Worm (Caenorhabditis elegans) whole organism, L4 larva: ENCODE measurements around the gene unc-96.
A peak's percentile ranks its signal among the peaks of the same experiment; 100 is the strongest.

Source experiments
- F26F4.8 ChIP-seq: fragments of 200-800 bp; sonication (Bioruptor generic); conservative IDR thresholded peaks from 2 replicates; pipeline ENCODE4 v1.3.6; 2022; ENCODE audit warnings: missing genetic modification characterization, missing compliant biosample characterization
- F49E8.2 ChIP-seq: sonication (generic microtip); optimal IDR thresholded peaks from 2 replicates; lab custom pipeline; 2016; ENCODE audit warnings: missing compliant biosample characterization, mild to moderate bottlenecking, missing genetic modification characterization, borderline replicate concordance
- R02D3.7 ChIP-seq: fragments of 150-350 bp; sonication (generic microtip); optimal IDR thresholded peaks from 3 replicates; lab custom pipeline; 2014; ENCODE audit warnings: missing biosample characterization, missing genetic modification characterization
- T20F7.1 ChIP-seq: fragments of 200-800 bp; sonication (Bioruptor generic); optimal IDR thresholded peaks from 2 replicates; lab custom pipeline; 2018; ENCODE audit warnings: mild to moderate bottlenecking, missing genetic modification characterization, missing compliant biosample characterization
- T26A8.4 ChIP-seq: fragments of 200-800 bp; sonication (Bioruptor generic); IDR thresholded peaks from 2 replicates; pipeline ENCODE4 v1.3.6; 2022; ENCODE audit warnings: missing genetic modification characterization, missing compliant biosample characterization
- ZK546.5 ChIP-seq, 2 experiments: sonication (generic microtip); optimal IDR thresholded peaks; 2 replicates each; lab custom pipeline; 2017; ENCODE audit warnings: missing biosample characterization in 2 of 2, missing genetic modification characterization in 2 of 2
- arid-1 ChIP-seq: fragments of 200-800 bp; sonication (Bioruptor generic); conservative IDR thresholded peaks from 2 replicates; pipeline ENCODE4 v1.3.6; 2022; ENCODE audit warnings: missing genetic modification reagents, missing genetic modification characterization, missing compliant biosample characterization
- attf-4 ChIP-seq: sonication (generic microtip); optimal IDR thresholded peaks from 3 replicates; lab custom pipeline; 2017; ENCODE audit warnings: missing biosample characterization, missing genetic modification characterization
- ceh-20 ChIP-seq: fragments of 200-800 bp; sonication (Bioruptor generic); IDR thresholded peaks from 2 replicates; pipeline ENCODE4 v1.3.6; 2022; ENCODE audit warnings: missing genetic modification reagents, missing genetic modification characterization, missing compliant biosample characterization
- ceh-32 ChIP-seq: sonication (generic microtip); optimal IDR thresholded peaks from 2 replicates; lab custom pipeline; 2016; ENCODE audit warnings: mild to moderate bottlenecking, missing genetic modification characterization, missing compliant biosample characterization; ENCODE audit not compliant: poor library complexity
- ceh-82 ChIP-seq: sonication (generic microtip); optimal IDR thresholded peaks from 2 replicates; lab custom pipeline; 2017; ENCODE audit warnings: missing biosample characterization, missing genetic modification characterization
- ces-1 ChIP-seq: fragments of 150-350 bp; sonication (generic microtip); optimal IDR thresholded peaks from 4 replicates; lab custom pipeline; 2014; ENCODE audit warnings: missing biosample characterization, missing genetic modification reagents, missing genetic modification characterization
- cey-2 ChIP-seq: sonication (generic microtip); optimal IDR thresholded peaks from 3 replicates; lab custom pipeline; 2017; ENCODE audit warnings: missing genetic modification characterization, mild to moderate bottlenecking, missing compliant biosample characterization, antibody characterized with exemption, borderline replicate concordance; ENCODE audit not compliant: insufficient read depth
- ctbp-1 ChIP-seq: fragments of 200-800 bp; sonication (Bioruptor generic); IDR thresholded peaks from 2 replicates; pipeline ENCODE4 v1.3.6; 2022; ENCODE audit warnings: missing genetic modification reagents, missing genetic modification characterization, missing compliant biosample characterization
- daf-16 ChIP-seq, 3 experiments: sonication (generic microtip); optimal IDR thresholded peaks; 2 replicates each; lab custom pipeline; 2016 to 2017; ENCODE audit warnings: missing genetic modification characterization in 3 of 3, missing genetic modification reagents in 3 of 3, mild to moderate bottlenecking in 2 of 3, missing compliant biosample characterization in 2 of 3, missing biosample characterization in 1 of 3, moderate library complexity in 1 of 3
- daf-8 ChIP-seq: fragments of 200-800 bp; sonication (Bioruptor generic); IDR thresholded peaks from 2 replicates; pipeline ENCODE4 v1.3.6; 2022; ENCODE audit warnings: missing genetic modification characterization, missing compliant biosample characterization
- dpl-1 ChIP-seq: fragments of 150-350 bp; optimal IDR thresholded peaks from 2 replicates; lab custom pipeline; 2014; ENCODE audit warnings: missing biosample characterization, missing genetic modification reagents, missing genetic modification characterization
- dve-1 ChIP-seq: sonication (generic microtip); optimal IDR thresholded peaks from 2 replicates; lab custom pipeline; 2017; ENCODE audit warnings: antibody characterized with exemption, mild to moderate bottlenecking, missing genetic modification characterization, missing compliant biosample characterization; ENCODE audit not compliant: insufficient read depth
- egl-43 ChIP-seq: fragments of 200-800 bp; sonication (Bioruptor generic); IDR thresholded peaks from 2 replicates; pipeline ENCODE4 v1.3.6; 2022; ENCODE audit warnings: missing genetic modification reagents, missing genetic modification characterization, missing compliant biosample characterization
- gei-8 ChIP-seq: fragments of 200-800 bp; sonication (Bioruptor generic); optimal IDR thresholded peaks from 2 replicates; lab custom pipeline; 2018; ENCODE audit warnings: mild to moderate bottlenecking, missing genetic modification characterization, missing compliant biosample characterization
- hif-1 ChIP-seq, 2 experiments: sonication (generic microtip); optimal IDR thresholded peaks; 2 replicates each; lab custom pipeline; 2016 to 2017; ENCODE audit warnings: missing compliant biosample characterization in 2 of 2, missing genetic modification characterization in 2 of 2, missing genetic modification reagents in 2 of 2, missing genotype in 2 of 2, mild to moderate bottlenecking in 1 of 2
- hlh-30 ChIP-seq: sonication (generic microtip); optimal IDR thresholded peaks from 2 replicates; lab custom pipeline; 2017; ENCODE audit warnings: antibody characterized with exemption, mild to moderate bottlenecking, missing genetic modification characterization, missing compliant biosample characterization; ENCODE audit not compliant: insufficient read depth
- hmg-1.1 ChIP-seq: fragments of 200-800 bp; sonication (Bioruptor generic); IDR thresholded peaks from 2 replicates; pipeline ENCODE4 v1.3.6; 2022; ENCODE audit warnings: missing genetic modification reagents, missing genetic modification characterization, missing compliant biosample characterization
- jun-1 ChIP-seq: fragments of 150-350 bp; optimal IDR thresholded peaks from 2 replicates; lab custom pipeline; 2014; ENCODE audit warnings: missing biosample characterization, missing genetic modification reagents, missing genetic modification characterization
- lin-15B ChIP-seq: fragments of 150-350 bp; sonication (generic microtip); optimal IDR thresholded peaks from 3 replicates; lab custom pipeline; 2014; ENCODE audit warnings: missing biosample characterization, missing genetic modification characterization
- lir-3 ChIP-seq: sonication (generic microtip); optimal IDR thresholded peaks from 2 replicates; lab custom pipeline; 2016; ENCODE audit warnings: mild to moderate bottlenecking, missing genetic modification characterization, missing compliant biosample characterization
- lsy-2 ChIP-seq, 2 experiments: fragments of 150-350 bp in 1 of 2; sonication (generic microtip) in 1 of 2; optimal IDR thresholded peaks; 2 replicates each; lab custom pipeline; 2014 to 2017; ENCODE audit warnings: missing biosample characterization in 2 of 2, missing genetic modification characterization in 2 of 2
- madf-9 ChIP-seq: fragments of 200-800 bp; sonication (Bioruptor generic); conservative IDR thresholded peaks from 2 replicates; pipeline ENCODE4 v1.3.6; 2022; ENCODE audit warnings: missing genetic modification reagents, missing genetic modification characterization, missing compliant biosample characterization
- mdl-1 ChIP-seq, 2 experiments: fragments of 150-350 bp in 1 of 2; sonication (generic microtip) in 1 of 2; optimal IDR thresholded peaks; 2 replicates each; lab custom pipeline; 2014 to 2017; ENCODE audit warnings: missing biosample characterization in 2 of 2, missing genetic modification characterization in 2 of 2
- mdt-29 ChIP-seq: fragments of 200-800 bp; sonication (Bioruptor generic); IDR thresholded peaks from 2 replicates; pipeline ENCODE4 v1.3.6; 2022; ENCODE audit warnings: missing genetic modification reagents, missing genetic modification characterization, missing compliant biosample characterization
- mep-1 ChIP-seq: fragments of 150-350 bp; sonication (generic microtip); optimal IDR thresholded peaks from 3 replicates; lab custom pipeline; 2014; ENCODE audit warnings: missing biosample characterization, missing genetic modification characterization
- mes-2 ChIP-seq: sonication (generic microtip); optimal IDR thresholded peaks from 2 replicates; lab custom pipeline; 2016; ENCODE audit warnings: missing genotype, mild to moderate bottlenecking, missing genetic modification characterization, missing compliant biosample characterization; ENCODE audit not compliant: poor library complexity, severe bottlenecking
- mxl-2 ChIP-seq: fragments of 200-800 bp; sonication (Bioruptor generic); conservative IDR thresholded peaks from 2 replicates; pipeline ENCODE4 v1.3.6; 2022; ENCODE audit warnings: missing genetic modification reagents, missing genetic modification characterization, missing compliant biosample characterization
- nhr-102 ChIP-seq: sonication (generic microtip); optimal IDR thresholded peaks from 2 replicates; lab custom pipeline; 2016; ENCODE audit warnings: mild to moderate bottlenecking, missing genetic modification characterization, moderate library complexity, missing compliant biosample characterization
- nhr-28 ChIP-seq: fragments of 150-350 bp; optimal IDR thresholded peaks from 2 replicates; lab custom pipeline; 2014; ENCODE audit warnings: missing biosample characterization, missing genetic modification characterization
- nhr-6 ChIP-seq: fragments of 150-350 bp; optimal IDR thresholded peaks from 2 replicates; lab custom pipeline; 2014; ENCODE audit warnings: missing biosample characterization, missing genetic modification characterization
- nhr-76 ChIP-seq: fragments of 150-350 bp; optimal IDR thresholded peaks from 2 replicates; lab custom pipeline; 2014; ENCODE audit warnings: missing biosample characterization, missing genetic modification characterization
- nhr-77 ChIP-seq: fragments of 150-350 bp; optimal IDR thresholded peaks from 2 replicates; lab custom pipeline; 2014; ENCODE audit warnings: missing biosample characterization, missing genetic modification characterization
- php-3 ChIP-seq: fragments of 200-800 bp; sonication (Bioruptor generic); IDR thresholded peaks from 2 replicates; pipeline ENCODE4 v1.3.6; 2022; ENCODE audit warnings: missing genetic modification reagents, missing genetic modification characterization, missing compliant biosample characterization
- pqm-1 ChIP-seq: sonication (generic microtip); optimal IDR thresholded peaks from 2 replicates; lab custom pipeline; 2017; ENCODE audit warnings: missing biosample characterization, missing genetic modification characterization
- sdz-12 ChIP-seq: fragments of 200-800 bp; sonication (Bioruptor generic); optimal IDR thresholded peaks from 2 replicates; lab custom pipeline; 2018; ENCODE audit warnings: mild to moderate bottlenecking, missing genetic modification characterization, missing compliant biosample characterization
- snpc-1.2 ChIP-seq: fragments of 200-800 bp; sonication (Bioruptor generic); IDR thresholded peaks from 2 replicates; pipeline ENCODE4 v1.3.6; 2022; ENCODE audit warnings: missing genetic modification reagents, missing genetic modification characterization, missing compliant biosample characterization
- spr-1 ChIP-seq: sonication (generic microtip); optimal IDR thresholded peaks from 2 replicates; lab custom pipeline; 2016; ENCODE audit warnings: mild to moderate bottlenecking, missing genetic modification characterization, missing compliant biosample characterization
- tag-97 ChIP-seq: fragments of 200-800 bp; sonication (Bioruptor generic); IDR thresholded peaks from 2 replicates; pipeline ENCODE4 v1.3.6; 2022; ENCODE audit warnings: missing genetic modification characterization, missing compliant biosample characterization
- tra-1 ChIP-seq: fragments of 200-800 bp; sonication (Bioruptor generic); IDR thresholded peaks from 2 replicates; pipeline ENCODE4 v1.3.6; 2022; ENCODE audit warnings: missing genetic modification reagents, missing genetic modification characterization, missing compliant biosample characterization
- unc-130 ChIP-seq: sonication (generic microtip); optimal IDR thresholded peaks from 2 replicates; lab custom pipeline; 2016; ENCODE audit warnings: missing genetic modification reagents, missing genetic modification characterization, missing compliant biosample characterization
- unc-62 ChIP-seq, 3 experiments: fragments of 150-350 bp in 1 of 3; sonication (generic microtip); optimal IDR thresholded peaks in 2 of 3; peaks in 1 of 3; 1 replicate in 1 of 3; 2 replicates in 2 of 3; lab custom pipeline; 2014 to 2017; ENCODE audit warnings: missing biosample characterization in 3 of 3, missing genetic modification characterization in 3 of 3, missing genetic modification reagents in 3 of 3, missing genotype in 1 of 3
- ztf-11 ChIP-seq: fragments of 150-350 bp; optimal IDR thresholded peaks from 2 replicates; lab custom pipeline; 2014; ENCODE audit warnings: missing biosample characterization, missing genetic modification characterization
- ztf-7 ChIP-seq: fragments of 150-350 bp; optimal IDR thresholded peaks from 2 replicates; lab custom pipeline; 2014; ENCODE audit warnings: missing biosample characterization, missing genetic modification characterization

unc-96 gene

DNA sequence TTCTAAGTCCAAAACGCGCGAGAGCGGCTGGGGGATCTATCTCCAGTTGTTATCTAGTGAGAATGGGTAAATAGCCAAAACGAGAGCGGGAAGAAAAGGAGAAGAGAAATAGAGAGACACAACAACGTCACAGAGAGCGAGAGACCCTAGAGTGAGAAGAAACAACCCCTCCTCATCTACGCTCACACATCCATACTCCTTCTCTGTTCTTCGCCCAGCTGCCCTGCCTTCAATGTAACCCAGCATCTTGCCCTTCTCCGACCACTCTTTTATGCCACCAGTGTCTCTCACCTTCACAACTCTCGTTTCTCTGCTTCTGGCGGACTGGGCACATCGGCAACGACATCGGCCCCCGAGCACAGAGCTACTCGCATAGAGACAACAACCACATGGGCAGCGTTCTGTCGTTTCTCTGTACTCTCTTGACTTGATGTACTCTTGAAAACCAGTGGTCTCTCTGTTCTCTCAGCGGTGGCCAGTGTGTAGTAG, 27.8 kb downstream of the unc-96 start (continued):
- TF ChIP-seq R02D3.7 (tag; lab: Kevin White, UChicago) (no peak), mes-2 (tag; lab: Kevin White, UChicago) (peak; percentile 51), dpl-1 (GFP tag; lab: Kevin White, UChicago) (peak; percentile 12), spr-1 (peak; percentile 60), sdz-12 (GFP tag; lab: Kevin White, UChicago) (no peak), cey-2 (tag; lab: Kevin White, UChicago) (no peak), daf-16 (GFP tag; optimal IDR thresholded peaks at IDR 0.05; lab: Kevin White, UChicago) (peak; percentile 5 to 65), daf-16 (tag; optimal IDR thresholded peaks at IDR 0.05; lab: Kevin White, UChicago) (peak; percentile 84), hif-1 (tag; optimal IDR thresholded peaks at IDR 0.05; lab: Kevin White, UChicago) (peak in 1 of 2 experiments; percentile 72), unc-130 (no peak), tra-1 (GFP tag; lab: Robert Waterston, UW) (no peak), T26A8.4 (peak; percentile 70), ceh-82 (tag; lab: Kevin White, UChicago) (no peak), arid-1 (peak; percentile 66; the same call in 1 of the 2 replicates), attf-4 (tag; lab: Kevin White, UChicago) (no peak), gei-8 (GFP tag; lab: Kevin White, UChicago) (no peak), F26F4.8 (GFP tag; lab: Robert Waterston, UW) (no peak), mdl-1 (tag; optimal IDR thresholded peaks at IDR 0.05; lab: Kevin White, UChicago) (peak; percentile 80 to 97), dve-1 (tag; lab: Kevin White, UChicago) (peak; percentile 94), hlh-30 (tag; lab: Kevin White, UChicago) (peak; percentile 92), nhr-102 (peak; percentile 83), tag-97 (GFP tag; lab: Robert Waterston, UW) (no peak), mxl-2 (no peak), nhr-28 (tag; lab: Kevin White, UChicago) (peak; percentile 83), mep-1 (tag; lab: Kevin White, UChicago) (peak; percentile 97), nhr-76 (no peak), F49E8.2 (tag; lab: Kevin White, UChicago) (no peak), ZK546.5 (tag; optimal IDR thresholded peaks at IDR 0.05; lab: Kevin White, UChicago) (no peak), lsy-2 (tag; optimal IDR thresholded peaks at IDR 0.05; lab: Kevin White, UChicago) (peak; percentile 75 to 87), php-3 (GFP tag; lab: Robert Waterston, UW) (no peak), daf-8 (GFP tag; lab: Robert Waterston, UW) (no peak), madf-9 (GFP tag; lab: Robert Waterston, UW) (0 out of 2 replicates have a peak, but pooled peaks have one; percentile 50), snpc-1.2 (GFP tag; lab: Robert Waterston, UW) (no peak), lir-3 (tag; lab: Kevin White, UChicago) (no peak), ces-1 (GFP tag; lab: Kevin White, UChicago) (no peak), unc-62 (GFP tag; optimal IDR thresholded peaks at IDR 0.05 in 1 of 2; lab: Kevin White, UChicago) (peak in 1 of 2 experiments; percentile 95), unc-62 (tag; optimal IDR thresholded peaks at IDR 0.05; lab: Kevin White, UChicago) (no peak), nhr-77 (tag; lab: Kevin White, UChicago) (peak; percentile 92), ctbp-1 (GFP tag; lab: Robert Waterston, UW) (peak; percentile 82), ceh-20 (GFP tag; lab: Robert Waterston, UW) (0 out of 2 replicates have a peak, but pooled peaks have one; percentile 40), mdt-29 (no peak), ztf-11 (tag; lab: Kevin White, UChicago) (no peak), jun-1 (tag; lab: Kevin White, UChicago) (peak; percentile 19), lin-15B (no peak), ceh-32 (tag; lab: Kevin White, UChicago) (peak; percentile 31), ztf-7 (tag; lab: Kevin White, UChicago) (peak; percentile 75), hmg-1.1 (peak; percentile 96), egl-43 (GFP tag; lab: Robert Waterston, UW) (peak; percentile 85), pqm-1 (tag; lab: Kevin White, UChicago) (peak; percentile 35), nhr-6 (peak; percentile 54), T20F7.1 (GFP tag; lab: Kevin White, UChicago) (peak; percentile 52)
